Worm (Caenorhabditis elegans): Measurements from ENCODE around the gene snb-2.

The snb-2 gene

ce11 chrV:12369437-12369836 is 23.7 kb upstream of the snb-2 start, which contains the start of gene gcy-13:
TSS of gene gcy-13 (minus strand) at chrV:12369537.
- TF ChIP-seq dpl-1 (GFP tag; optimal IDR thresholded peaks at IDR 0.05), result no peak
- no peak for TF ChIP-seq Y53G8AR.9 (GFP tag; conservative IDR thresholded peaks at IDR 0.05)
- no peak for TF ChIP-seq ets-4 (GFP tag; optimal IDR thresholded peaks at IDR 0.05)
- no peak for TF ChIP-seq efl-1 (GFP tag; optimal IDR thresholded peaks at IDR 0.05)
- TF ChIP-seq F10E7.11 (tag; optimal IDR thresholded peaks at IDR 0.05), result no peak
- no peak for TF ChIP-seq pha-4 (tag; optimal IDR thresholded peaks at IDR 0.05)
- TF ChIP-seq nhr-27 (tag; optimal IDR thresholded peaks at IDR 0.05), result no peak

ce11 chrV:12365104-12365503 is 19.4 kb upstream of the snb-2 start, which contains the start of gene fipr-2:
TSS of gene fipr-2 (plus strand) at chrV:12365348.
- TF ChIP-seq repo-1 (tag; optimal IDR thresholded peaks at IDR 0.05), result no peak
- no peak for TF ChIP-seq hmg-1.2 (GFP tag; IDR thresholded peaks at IDR 0.05)
- TF ChIP-seq F23B12.7 (tag; optimal IDR thresholded peaks at IDR 0.05; ENCODE audit: insufficient read depth), result no peak
- TF ChIP-seq Y53F4B.3 (GFP tag; IDR thresholded peaks at IDR 0.05), result no peak
- no peak for TF ChIP-seq attf-3 (GFP tag; conservative IDR thresholded peaks at IDR 0.05)
- no peak for TF ChIP-seq ztf-6 (GFP tag; IDR thresholded peaks at IDR 0.05)
- TF ChIP-seq F22D6.2 (tag; optimal IDR thresholded peaks at IDR 0.05), result no peak
- no peak for TF ChIP-seq ccch-3 (GFP tag; optimal IDR thresholded peaks at IDR 0.05)
- no peak for TF ChIP-seq nhr-120 (GFP tag; IDR thresholded peaks at IDR 0.05)
- TF ChIP-seq F39B2.1 (GFP tag; IDR thresholded peaks at IDR 0.05), result no peak
- no peak for TF ChIP-seq ets-4 (GFP tag; optimal IDR thresholded peaks at IDR 0.05)
- TF ChIP-seq zim-3 (tag; optimal IDR thresholded peaks at IDR 0.05), result no peak
- no peak for TF ChIP-seq lsy-27 (tag; optimal IDR thresholded peaks at IDR 0.05; ENCODE audit: borderline replicate concordance, insufficient read depth)
- no peak for TF ChIP-seq attf-6 (GFP tag; IDR thresholded peaks at IDR 0.05)
- TF ChIP-seq egl-44 (GFP tag; IDR thresholded peaks at IDR 0.05), result no peak
- no peak for TF ChIP-seq ceh-91 (GFP tag; IDR thresholded peaks at IDR 0.05)
- TF ChIP-seq athp-1 (tag; optimal IDR thresholded peaks at IDR 0.05), result no peak
- TF ChIP-seq sea-2 (GFP tag; IDR thresholded peaks at IDR 0.05), result no peak
- no peak for TF ChIP-seq madf-10 (tag; optimal IDR thresholded peaks at IDR 0.05)
- TF ChIP-seq nfya-1 (tag; optimal IDR thresholded peaks at IDR 0.05; ENCODE audit: borderline replicate concordance, insufficient read depth), result no peak

ce11 chrV:12361644-12362043 is 15.9 kb upstream of the snb-2 start, which contains the start of gene fipr-1:
TSS of gene fipr-1 (minus strand) at chrV:12361744.
- TF ChIP-seq hlh-12 (tag; optimal IDR thresholded peaks at IDR 0.05) (no peak), efl-1 (GFP tag; optimal IDR thresholded peaks at IDR 0.05) (no peak), ztf-3 (GFP tag; optimal IDR thresholded peaks at IDR 0.05) (no peak), mcd-1 (GFP tag; IDR thresholded peaks at IDR 0.05) (no peak), nfya-2 (GFP tag; IDR thresholded peaks at IDR 0.05) (no peak), F55B11.4 (tag; optimal IDR thresholded peaks at IDR 0.05; ENCODE audit: borderline replicate concordance, insufficient read depth) (no peak), F49E8.2 (tag; optimal IDR thresholded peaks at IDR 0.05; ENCODE audit: insufficient read depth) (no peak), mes-4 (tag; optimal IDR thresholded peaks at IDR 0.05) (no peak), rpc-1 (optimal IDR thresholded peaks at IDR 0.05) (no peak), rpc-1 (tag; optimal IDR thresholded peaks at IDR 0.05) (no peak), dpl-1 (GFP tag; optimal IDR thresholded peaks at IDR 0.05) (no peak), nhr-120 (GFP tag; IDR thresholded peaks at IDR 0.05) (no peak), ceh-100 (GFP tag; IDR thresholded peaks at IDR 0.05) (no peak), snpc-1.1 (tag; optimal IDR thresholded peaks at IDR 0.05; ENCODE audit: insufficient read depth) (no peak), attf-3 (GFP tag; conservative IDR thresholded peaks at IDR 0.05) (no peak)

Measured in whole organism, young adult.